Worm (Caenorhabditis elegans) whole organism, mixed stage, embryonic: ENCODE results near the gene K03B8.4.
"Not testable (repeated sequence)": the region's sequence is repeated elsewhere in the genome, so short reads cannot be mapped to it uniquely, and the experiment has no call there.

Experiments
- bed-3 ChIP-seq: fragments of 200-800 bp; sonication (Bioruptor generic); optimal IDR thresholded peaks from 3 replicates; lab custom pipeline; 2018; ENCODE audit warnings: mild to moderate bottlenecking, missing genetic modification characterization, moderate library complexity, missing compliant biosample characterization
- blmp-1 ChIP-seq: fragments of 150-350 bp; optimal IDR thresholded peaks from 2 replicates; lab custom pipeline; 2014; ENCODE audit warnings: missing biosample characterization, missing genetic modification characterization
- ceh-39 ChIP-seq: fragments of 150-350 bp; optimal IDR thresholded peaks from 2 replicates; lab custom pipeline; 2014; ENCODE audit warnings: missing biosample characterization, missing genetic modification characterization
- ceh-43 ChIP-seq: fragments of 200-800 bp; sonication (Bioruptor generic); optimal IDR thresholded peaks from 2 replicates; lab custom pipeline; 2018; ENCODE audit warnings: mild to moderate bottlenecking, missing genetic modification characterization, moderate library complexity, missing compliant biosample characterization
- cnd-1 ChIP-seq: fragments of 200-800 bp; sonication (Bioruptor generic); optimal IDR thresholded peaks from 2 replicates; lab custom pipeline; 2018; ENCODE audit warnings: mild to moderate bottlenecking, missing genetic modification characterization, missing compliant biosample characterization
- drap-1 ChIP-seq: fragments of 200-800 bp; sonication (Bioruptor generic); optimal IDR thresholded peaks from 3 replicates; lab custom pipeline; 2018; ENCODE audit warnings: mild to moderate bottlenecking, missing genetic modification characterization, missing compliant biosample characterization
- elt-1 ChIP-seq: sonication (generic microtip); optimal IDR thresholded peaks from 2 replicates; lab custom pipeline; 2017; ENCODE audit warnings: missing genetic modification characterization, mild to moderate bottlenecking, missing compliant biosample characterization, antibody characterized with exemption, moderate library complexity, borderline replicate concordance; ENCODE audit not compliant: insufficient read depth
- elt-3 ChIP-seq: fragments of 150-350 bp; optimal IDR thresholded peaks from 2 replicates; lab custom pipeline; 2014; ENCODE audit warnings: missing biosample characterization, missing genetic modification characterization
- ham-2 ChIP-seq: fragments of 200-800 bp; sonication (Bioruptor generic); optimal IDR thresholded peaks from 2 replicates; lab custom pipeline; 2018; ENCODE audit warnings: mild to moderate bottlenecking, missing genetic modification characterization, missing compliant biosample characterization
- hlh-1 ChIP-seq: fragments of 150-350 bp; optimal IDR thresholded peaks from 2 replicates; lab custom pipeline; 2014; ENCODE audit warnings: missing biosample characterization, missing genetic modification reagents, missing genetic modification characterization
- lin-13 ChIP-seq: fragments of 150-350 bp; optimal IDR thresholded peaks from 2 replicates; lab custom pipeline; 2014; ENCODE audit warnings: missing biosample characterization, missing genetic modification characterization
- lin-32 ChIP-seq: fragments of 200-800 bp; sonication (Bioruptor generic); optimal IDR thresholded peaks from 2 replicates; lab custom pipeline; 2018; ENCODE audit warnings: mild to moderate bottlenecking, missing genetic modification characterization, missing compliant biosample characterization
- lsy-2 ChIP-seq: fragments of 150-350 bp; optimal IDR thresholded peaks from 2 replicates; lab custom pipeline; 2014; ENCODE audit warnings: missing biosample characterization, missing genetic modification characterization
- mab-5 ChIP-seq: fragments of 150-350 bp; optimal IDR thresholded peaks from 2 replicates; lab custom pipeline; 2014; ENCODE audit warnings: missing biosample characterization, missing genetic modification characterization
- mep-1 ChIP-seq: fragments of 150-350 bp; optimal IDR thresholded peaks from 2 replicates; lab custom pipeline; 2017; ENCODE audit warnings: missing biosample characterization, missing genetic modification reagents, missing genetic modification characterization, inconsistent platforms
- mls-2 ChIP-seq: sonication (generic microtip); optimal IDR thresholded peaks from 2 replicates; lab custom pipeline; 2016; ENCODE audit warnings: mild to moderate bottlenecking, missing genetic modification characterization, moderate library complexity, missing compliant biosample characterization
- nhr-12 ChIP-seq: fragments of 150-350 bp; optimal IDR thresholded peaks from 2 replicates; lab custom pipeline; 2014; ENCODE audit warnings: missing biosample characterization, missing genetic modification characterization
- nhr-2 ChIP-seq: fragments of 150-350 bp; optimal IDR thresholded peaks from 2 replicates; lab custom pipeline; 2014; ENCODE audit warnings: missing biosample characterization, missing genetic modification characterization
- nhr-237 ChIP-seq: fragments of 150-350 bp; optimal IDR thresholded peaks from 2 replicates; lab custom pipeline; 2014; ENCODE audit warnings: missing biosample characterization, missing genetic modification characterization
- nhr-28 ChIP-seq: fragments of 150-350 bp; optimal IDR thresholded peaks from 2 replicates; lab custom pipeline; 2014; ENCODE audit warnings: missing biosample characterization, missing genetic modification characterization
- nhr-76 ChIP-seq: sonication (generic microtip); optimal IDR thresholded peaks from 2 replicates; lab custom pipeline; 2017; ENCODE audit warnings: missing biosample characterization, missing genetic modification characterization
- pha-4 ChIP-seq: fragments of 150-350 bp; optimal IDR thresholded peaks from 2 replicates; lab custom pipeline; 2018; ENCODE audit warnings: missing biosample characterization, missing genetic modification reagents, missing genetic modification characterization
- sem-2 ChIP-seq: fragments of 200-800 bp; sonication (Bioruptor generic); optimal IDR thresholded peaks from 2 replicates; lab custom pipeline; 2018; ENCODE audit warnings: mild to moderate bottlenecking, missing genetic modification characterization, missing compliant biosample characterization
- snpc-4 ChIP-seq: fragments of 150-350 bp; optimal IDR thresholded peaks from 2 replicates; lab custom pipeline; 2014; ENCODE audit warnings: missing biosample characterization, missing genetic modification characterization
- sptf-1 ChIP-seq: sonication (generic microtip); optimal IDR thresholded peaks from 2 replicates; lab custom pipeline; 2017; ENCODE audit warnings: mild to moderate bottlenecking, missing genetic modification characterization, moderate library complexity, missing compliant biosample characterization
- tbx-8 ChIP-seq: fragments of 200-800 bp; sonication (Bioruptor generic); optimal IDR thresholded peaks from 2 replicates; lab custom pipeline; 2018; ENCODE audit warnings: mild to moderate bottlenecking, missing genetic modification characterization, moderate library complexity, missing compliant biosample characterization
- unc-120 ChIP-seq: sonication (generic microtip); optimal IDR thresholded peaks from 2 replicates; lab custom pipeline; 2017; ENCODE audit warnings: missing genetic modification characterization, missing compliant biosample characterization; ENCODE audit not compliant: poor library complexity, severe bottlenecking
- unc-39 ChIP-seq: fragments of 150-350 bp; optimal IDR thresholded peaks from 2 replicates; lab custom pipeline; 2014; ENCODE audit warnings: missing biosample characterization, missing genetic modification characterization
- unc-62 ChIP-seq: fragments of 150-350 bp; optimal IDR thresholded peaks from 2 replicates; lab custom pipeline; 2014; ENCODE audit warnings: missing biosample characterization, missing genetic modification reagents, missing genetic modification characterization
- zip-8 ChIP-seq: fragments of 150-350 bp; optimal IDR thresholded peaks from 2 replicates; lab custom pipeline; 2014; ENCODE audit warnings: missing biosample characterization, missing genetic modification characterization
- ztf-11 ChIP-seq: fragments of 150-350 bp; optimal IDR thresholded peaks from 2 replicates; lab custom pipeline; 2014; ENCODE audit warnings: missing biosample characterization, missing genetic modification characterization

The K03B8.4 gene

ce11 chrV:11395024-11395423 lies at the start of gene K03B8.4:
Gene K03B8.4 (minus strand): TSS chrV:11395124.
- not testable (repeated sequence) for TF ChIP-seq elt-1 (tag; lab: Kevin White, UChicago); unc-39 (tag; lab: Kevin White, UChicago); ham-2 (GFP tag; lab: Kevin White, UChicago)

DNA sequence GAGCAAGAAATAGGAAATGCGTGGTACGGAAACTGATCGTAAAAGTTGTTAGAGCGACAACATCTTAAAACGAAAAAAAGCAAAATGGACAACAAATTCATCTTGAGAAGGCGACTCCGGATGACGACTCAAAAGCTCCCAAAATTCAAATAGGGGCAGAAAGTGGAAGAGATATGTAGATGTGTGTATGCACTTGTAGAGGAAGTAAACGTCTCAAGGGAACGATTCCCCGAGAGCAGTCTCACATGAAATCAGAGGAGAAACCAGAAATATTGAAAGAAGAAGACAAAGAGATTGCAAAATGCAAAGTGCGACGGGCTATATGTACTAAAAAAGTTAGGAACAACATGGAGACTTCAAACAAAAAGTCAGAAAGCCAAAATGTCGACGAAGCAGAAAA lies 48.6 kb upstream of the K03B8.4 start, which contains the start of gene F57B7.2:
Gene F57B7.2, minus strand, starts transcription at position 101 of the 400 bp plus-strand sequence.
- TF ChIP-seq ceh-39: no peak
- TF ChIP-seq sptf-1 (tag; lab: Kevin White, UChicago): no peak
- no peak for TF ChIP-seq nhr-237 (tag; lab: Kevin White, UChicago)
- no peak for TF ChIP-seq sem-2 (GFP tag; lab: Kevin White, UChicago)
- TF ChIP-seq nhr-12 (tag; lab: Kevin White, UChicago): no peak
- no peak for TF ChIP-seq mab-5 (tag; lab: Kevin White, UChicago)
- TF ChIP-seq zip-8 (tag; lab: Kevin White, UChicago): no peak
- no peak for TF ChIP-seq mep-1 (tag; lab: Kevin White, UChicago)
- no peak for TF ChIP-seq nhr-28 (tag; lab: Kevin White, UChicago)
- no peak for TF ChIP-seq unc-62 (GFP tag; lab: Kevin White, UChicago)
- no peak for TF ChIP-seq lin-32 (GFP tag; lab: Kevin White, UChicago)
- TF ChIP-seq lin-13 (tag; lab: Kevin White, UChicago): no peak
- TF ChIP-seq hlh-1: no peak
- no peak for TF ChIP-seq lsy-2 (tag; lab: Kevin White, UChicago)
- TF ChIP-seq elt-3 (tag; lab: Kevin White, UChicago): no peak
- no peak for TF ChIP-seq drap-1 (GFP tag; lab: Kevin White, UChicago)
- TF ChIP-seq cnd-1 (tag; lab: Kevin White, UChicago): no peak
- TF ChIP-seq nhr-2 (tag; lab: Kevin White, UChicago): no peak
- no peak for TF ChIP-seq tbx-8
- TF ChIP-seq elt-1 (tag; lab: Kevin White, UChicago): no peak

DNA sequence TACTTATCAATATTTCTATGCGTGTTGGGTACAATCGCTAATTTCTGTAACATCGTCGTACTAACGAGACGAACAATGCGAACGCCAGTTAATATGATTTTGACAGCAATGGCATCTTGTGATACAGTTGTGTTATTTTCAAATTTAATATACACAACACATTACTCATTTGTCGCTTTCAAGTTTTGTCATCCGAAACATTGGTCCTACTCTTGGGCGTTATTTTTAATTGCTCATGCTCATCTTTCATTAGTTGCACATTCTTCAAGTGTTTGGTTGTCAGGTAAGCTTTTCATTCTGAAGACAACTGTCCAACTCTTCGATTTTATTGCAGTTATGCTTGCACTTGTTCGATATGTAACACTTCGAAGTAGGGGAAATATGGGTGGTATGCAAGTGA lies 44.3 kb upstream of the K03B8.4 start:
- TF ChIP-seq pha-4 (tag; lab: Kevin White, UChicago) (no peak), drap-1 (GFP tag; lab: Kevin White, UChicago) (no peak), cnd-1 (tag; lab: Kevin White, UChicago) (no peak), lin-32 (GFP tag; lab: Kevin White, UChicago) (no peak), mls-2 (no peak), snpc-4 (tag; lab: Kevin White, UChicago) (no peak), ceh-43 (no peak), nhr-2 (tag; lab: Kevin White, UChicago) (no peak), tbx-8 (no peak), unc-120 (tag; lab: Kevin White, UChicago) (no peak), nhr-237 (tag; lab: Kevin White, UChicago) (no peak), unc-62 (GFP tag; lab: Kevin White, UChicago) (no peak), hlh-1 (no peak), mep-1 (tag; lab: Kevin White, UChicago) (no peak), sem-2 (GFP tag; lab: Kevin White, UChicago) (no peak), nhr-12 (tag; lab: Kevin White, UChicago) (no peak), blmp-1 (tag; lab: Kevin White, UChicago) (no peak), elt-3 (tag; lab: Kevin White, UChicago) (no peak), nhr-28 (tag; lab: Kevin White, UChicago) (no peak)
- TF ChIP-seq, all 35 proteins: peak for 0

DNA sequence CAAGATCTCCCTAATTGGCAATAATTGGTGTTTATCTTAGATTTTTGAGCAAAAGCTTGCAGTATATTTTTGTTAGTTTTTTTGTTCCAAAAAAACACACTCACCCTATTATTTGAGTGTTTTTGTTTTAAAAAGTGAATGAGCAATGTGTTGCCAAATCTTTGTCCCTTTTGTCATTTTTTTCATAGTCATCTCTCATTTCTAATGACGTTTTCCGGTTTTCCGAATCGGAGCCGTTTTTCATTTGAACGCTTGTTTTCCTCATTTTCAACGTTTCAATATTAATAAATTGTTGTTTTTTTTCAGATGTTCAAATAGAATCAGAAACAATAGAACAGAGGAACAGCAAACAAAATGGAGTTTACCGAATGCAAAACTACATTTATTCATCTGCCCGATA lies 43.5 kb upstream of the K03B8.4 start, which contains the start of gene dmsr-1:
Gene dmsr-1, plus strand, starts transcription at position 301 of the 400 bp plus-strand sequence.
- no peak for TF ChIP-seq drap-1 (GFP tag; lab: Kevin White, UChicago)
- TF ChIP-seq nhr-76 (tag; lab: Kevin White, UChicago): no peak
- no peak for TF ChIP-seq sptf-1 (tag; lab: Kevin White, UChicago)
- TF ChIP-seq zip-8 (tag; lab: Kevin White, UChicago): no peak
- TF ChIP-seq bed-3 (GFP tag; lab: Kevin White, UChicago): no peak
- TF ChIP-seq ham-2 (GFP tag; lab: Kevin White, UChicago): no peak
- no peak for TF ChIP-seq cnd-1 (tag; lab: Kevin White, UChicago)
- TF ChIP-seq mab-5 (tag; lab: Kevin White, UChicago): no peak
- no peak for TF ChIP-seq unc-39 (tag; lab: Kevin White, UChicago)
- TF ChIP-seq elt-1 (tag; lab: Kevin White, UChicago): no peak
- no peak for TF ChIP-seq nhr-12 (tag; lab: Kevin White, UChicago)
- TF ChIP-seq mep-1 (tag; lab: Kevin White, UChicago): no peak
- no peak for TF ChIP-seq elt-3 (tag; lab: Kevin White, UChicago)
- TF ChIP-seq tbx-8: no peak
- TF ChIP-seq ztf-11 (tag; lab: Kevin White, UChicago): no peak
- no peak for TF ChIP-seq ceh-39
